Fruit fly (Drosophila melanogaster) whole organism, embryonic: Measurements from ENCODE around the gene SkpC.
A peak's percentile ranks its signal among the peaks of the same experiment; 100 is the strongest.

Experiments used
- Asciz ChIP-seq: fragments of 200-800 bp; sonication (Bioruptor generic); optimal IDR thresholded peaks from 2 replicates; lab custom pipeline; 2017; ENCODE audit warnings: missing biosample characterization, mild to moderate bottlenecking, missing genetic modification characterization, missing genetic modification reagents
- CG10321 ChIP-seq: fragments of 200-800 bp; sonication (Bioruptor generic); IDR thresholded peaks from 2 replicates; pipeline ENCODE4 v1.3.6; 2022; ENCODE audit warnings: missing biosample characterization, missing genetic modification characterization
- CG10366 ChIP-seq: fragments of 200-800 bp; sonication (Bioruptor generic); IDR thresholded peaks from 2 replicates; pipeline ENCODE4 v1.3.6; 2022; ENCODE audit warnings: missing biosample characterization, missing genetic modification characterization
- CG10979 ChIP-seq: fragments of 200-800 bp; sonication (Bioruptor generic); optimal IDR thresholded peaks from 2 replicates; lab custom pipeline; 2018; ENCODE audit warnings: missing biosample characterization, mild to moderate bottlenecking, missing genetic modification characterization, moderate library complexity
- CG12219 ChIP-seq: fragments of 200-800 bp; sonication (Bioruptor generic); optimal IDR thresholded peaks from 3 replicates; lab custom pipeline; 2018; ENCODE audit warnings: missing biosample characterization, mild to moderate bottlenecking, missing genetic modification characterization
- CG1603 ChIP-seq: fragments of 200-800 bp; sonication (Bioruptor generic); optimal IDR thresholded peaks from 2 replicates; lab custom pipeline; 2019; ENCODE audit warnings: missing biosample characterization, mild to moderate bottlenecking, missing genetic modification characterization, moderate library complexity
- CG17328 ChIP-seq: fragments of 200-800 bp; sonication (Bioruptor generic); IDR thresholded peaks from 2 replicates; pipeline ENCODE4 v1.3.6; 2022; ENCODE audit warnings: missing biosample characterization, missing genetic modification characterization
- CG17568 ChIP-seq: fragments of 200-800 bp; sonication (Bioruptor generic); optimal IDR thresholded peaks from 2 replicates; lab custom pipeline; 2018; ENCODE audit warnings: missing biosample characterization, mild to moderate bottlenecking, missing genetic modification characterization, moderate library complexity
- CG2678 ChIP-seq: fragments of 200-800 bp; sonication (Bioruptor generic); optimal IDR thresholded peaks from 3 replicates; lab custom pipeline; 2019; ENCODE audit warnings: missing biosample characterization, mild to moderate bottlenecking, missing genetic modification characterization, moderate library complexity
- CG30403 ChIP-seq: fragments of 200-800 bp; sonication (Bioruptor generic); optimal IDR thresholded peaks from 3 replicates; lab custom pipeline; 2016; ENCODE audit warnings: missing biosample characterization, missing genetic modification characterization
- CG32532 ChIP-seq: fragments of 200-800 bp; sonication (Bioruptor generic); IDR thresholded peaks from 2 replicates; pipeline ENCODE4 v1.3.6; 2022; ENCODE audit warnings: missing biosample characterization, missing genetic modification characterization
- CG3281 ChIP-seq: fragments of 200-800 bp; sonication (Bioruptor generic); optimal IDR thresholded peaks from 3 replicates; lab custom pipeline; 2017; ENCODE audit warnings: missing biosample characterization, mild to moderate bottlenecking, missing genetic modification characterization
- CG4282 ChIP-seq: fragments of 200-800 bp; sonication (Bioruptor generic); optimal IDR thresholded peaks from 2 replicates; lab custom pipeline; 2016; ENCODE audit warnings: missing biosample characterization, missing genetic modification characterization
- CG4328 ChIP-seq: fragments of 200-800 bp; sonication (Bioruptor generic); optimal IDR thresholded peaks from 3 replicates; lab custom pipeline; 2017; ENCODE audit warnings: missing biosample characterization, missing genetic modification reagents, missing genetic modification characterization
- CG6791 ChIP-seq: fragments of 200-800 bp; sonication (Bioruptor generic); IDR thresholded peaks from 3 replicates; pipeline ENCODE4 v1.3.6; 2022; ENCODE audit warnings: missing biosample characterization, missing genetic modification characterization; ENCODE audit not compliant: partially characterized antibody
- CG8089 ChIP-seq: fragments of 200-800 bp; sonication (Bioruptor generic); optimal IDR thresholded peaks from 3 replicates; lab custom pipeline; 2016; ENCODE audit warnings: missing biosample characterization, missing genetic modification characterization
- CTCF ChIP-seq: fragments of 200-800 bp; sonication (Bioruptor generic); optimal IDR thresholded peaks from 2 replicates; lab custom pipeline; 2017; ENCODE audit warnings: missing biosample characterization, mild to moderate bottlenecking, missing genetic modification characterization, moderate library complexity
- CrebB ChIP-seq: fragments of 200-800 bp; sonication (Bioruptor generic); optimal IDR thresholded peaks from 3 replicates; lab custom pipeline; 2018; ENCODE audit warnings: missing biosample characterization, mild to moderate bottlenecking, missing genetic modification characterization
- D19B ChIP-seq: fragments of 200-800 bp; sonication (Bioruptor generic); optimal IDR thresholded peaks from 2 replicates; lab custom pipeline; 2017; ENCODE audit warnings: missing biosample characterization, mild to moderate bottlenecking, missing genetic modification characterization
- Drgx ChIP-seq: fragments of 200-800 bp; sonication (Bioruptor generic); IDR thresholded peaks from 2 replicates; pipeline ENCODE4 v1.3.6; 2022; ENCODE audit warnings: missing biosample characterization, missing genetic modification characterization
- Fer2 ChIP-seq: fragments of 200-800 bp; sonication (Bioruptor generic); optimal IDR thresholded peaks from 2 replicates; lab custom pipeline; 2018; ENCODE audit warnings: missing biosample characterization, mild to moderate bottlenecking, missing genetic modification characterization, moderate library complexity
- GATAe ChIP-seq: fragments of 200-800 bp; sonication (Bioruptor generic); conservative IDR thresholded peaks from 2 replicates; pipeline ENCODE4 v1.3.6; 2022; ENCODE audit warnings: missing biosample characterization, missing genetic modification characterization
- H15 ChIP-seq: fragments of 200-800 bp; sonication (Bioruptor generic); IDR thresholded peaks from 3 replicates; pipeline ENCODE4 v1.3.6; 2022; ENCODE audit warnings: missing biosample characterization, missing genetic modification characterization
- Hand ChIP-seq: fragments of 200-800 bp; sonication (Bioruptor generic); optimal IDR thresholded peaks from 2 replicates; lab custom pipeline; 2017; ENCODE audit warnings: mild to moderate bottlenecking, missing biosample characterization, missing genetic modification reagents, missing genetic modification characterization
- Hey ChIP-seq: fragments of 200-800 bp; sonication (Bioruptor generic); optimal IDR thresholded peaks from 3 replicates; lab custom pipeline; 2018; ENCODE audit warnings: missing biosample characterization, mild to moderate bottlenecking, missing genetic modification characterization
- Hmr ChIP-seq: fragments of 200-800 bp; sonication (Bioruptor generic); optimal IDR thresholded peaks from 3 replicates; lab custom pipeline; 2017; ENCODE audit warnings: mild to moderate bottlenecking, missing biosample characterization, missing genetic modification reagents, missing genetic modification characterization
- Hr78 ChIP-seq, 2 experiments: fragments of 200-800 bp in 1 of 2; fragments of >200 bp in 1 of 2; sonication (Bioruptor generic) in 1 of 2; optimal IDR thresholded peaks; 2 replicates each; lab custom pipeline; 2017 to 2019; ENCODE audit warnings: missing biosample characterization in 2 of 2, missing genetic modification characterization in 2 of 2, mild to moderate bottlenecking in 1 of 2, moderate library complexity in 1 of 2
- Kr ChIP-seq: fragments of 200-800 bp; sonication (Bioruptor generic); optimal IDR thresholded peaks from 2 replicates; lab custom pipeline; 2017; ENCODE audit warnings: missing biosample characterization, mild to moderate bottlenecking, missing genetic modification characterization
- MESR4 ChIP-seq: fragments of 200-800 bp; sonication (Bioruptor generic); optimal IDR thresholded peaks from 2 replicates; lab custom pipeline; 2018; ENCODE audit warnings: missing biosample characterization, mild to moderate bottlenecking, missing genetic modification characterization, moderate library complexity
- MTF-1 ChIP-seq: fragments of 200-800 bp; sonication (Bioruptor generic); optimal IDR thresholded peaks from 2 replicates; lab custom pipeline; 2018; ENCODE audit warnings: missing biosample characterization, mild to moderate bottlenecking, missing genetic modification characterization, borderline replicate concordance
- NFAT ChIP-seq: fragments of 200-800 bp; sonication (Bioruptor generic); IDR thresholded peaks from 2 replicates; pipeline ENCODE4 v1.3.6; 2022; ENCODE audit warnings: missing biosample characterization, missing genetic modification characterization
- Neu2 ChIP-seq: fragments of 200-800 bp; sonication (Bioruptor generic); optimal IDR thresholded peaks from 3 replicates; lab custom pipeline; 2016; ENCODE audit warnings: missing biosample characterization, missing genetic modification characterization, borderline replicate concordance
- Opbp ChIP-seq: fragments of 200-800 bp; sonication (Bioruptor generic); IDR thresholded peaks from 3 replicates; pipeline ENCODE4 v1.3.6; 2022; ENCODE audit warnings: missing biosample characterization, missing genetic modification characterization; ENCODE audit not compliant: partially characterized antibody
- Side ChIP-seq: fragments of 200-800 bp; sonication (Bioruptor generic); optimal IDR thresholded peaks from 2 replicates; lab custom pipeline; 2016; ENCODE audit warnings: missing biosample characterization, missing genetic modification characterization
- crc ChIP-seq: fragments of 200-800 bp; sonication (Bioruptor generic); optimal IDR thresholded peaks from 2 replicates; lab custom pipeline; 2016; ENCODE audit warnings: missing biosample characterization, missing genetic modification characterization
- dmrt11E ChIP-seq: fragments of 200-800 bp; sonication (Bioruptor generic); optimal IDR thresholded peaks from 3 replicates; lab custom pipeline; 2018; ENCODE audit warnings: missing biosample characterization, mild to moderate bottlenecking, missing genetic modification characterization, moderate library complexity
- esg ChIP-seq: fragments of 200-800 bp; sonication (Bioruptor generic); conservative IDR thresholded peaks from 2 replicates; pipeline ENCODE4 v1.3.6; 2022; ENCODE audit warnings: missing biosample characterization, missing genetic modification characterization
- gce ChIP-seq: fragments of 200-800 bp; sonication (Bioruptor generic); IDR thresholded peaks from 3 replicates; pipeline ENCODE4 v1.3.6; 2022; ENCODE audit warnings: missing biosample characterization, missing genetic modification characterization
- grn ChIP-seq: fragments of 200-800 bp; sonication (Bioruptor generic); optimal IDR thresholded peaks from 3 replicates; lab custom pipeline; 2017; ENCODE audit warnings: missing biosample characterization, missing genetic modification characterization
- gt ChIP-seq: fragments of 200-800 bp; sonication (Bioruptor generic); IDR thresholded peaks from 2 replicates; pipeline ENCODE4 v1.3.6; 2022; ENCODE audit warnings: missing biosample characterization, missing genetic modification characterization
- kah ChIP-seq: fragments of 200-800 bp; sonication (Bioruptor generic); optimal IDR thresholded peaks from 2 replicates; lab custom pipeline; 2018; ENCODE audit warnings: missing biosample characterization, mild to moderate bottlenecking, missing genetic modification characterization
- ken ChIP-seq: fragments of 200-800 bp; sonication (Bioruptor generic); IDR thresholded peaks from 3 replicates; pipeline ENCODE4 v1.3.6; 2022; ENCODE audit warnings: missing biosample characterization, missing genetic modification characterization
- pnt ChIP-seq: fragments of 200-800 bp; sonication (Bioruptor generic); optimal IDR thresholded peaks from 3 replicates; lab custom pipeline; 2016; ENCODE audit warnings: missing biosample characterization, missing genetic modification characterization
- pzg ChIP-seq: fragments of 200-800 bp; sonication (Bioruptor generic); optimal IDR thresholded peaks from 3 replicates; lab custom pipeline; 2018; ENCODE audit warnings: missing biosample characterization, mild to moderate bottlenecking, missing genetic modification characterization, moderate library complexity
- repo ChIP-seq: fragments of 200-800 bp; sonication (Bioruptor generic); optimal IDR thresholded peaks from 2 replicates; lab custom pipeline; 2016; ENCODE audit warnings: missing biosample characterization, missing genetic modification characterization
- slbo ChIP-seq: fragments of 200-800 bp; sonication (Bioruptor generic); IDR thresholded peaks from 2 replicates; pipeline ENCODE4 v1.3.6; 2022; ENCODE audit warnings: missing biosample characterization, missing genetic modification characterization
- slou ChIP-seq: fragments of 200-800 bp; sonication (Bioruptor generic); optimal IDR thresholded peaks from 3 replicates; lab custom pipeline; 2016; ENCODE audit warnings: missing biosample characterization, missing genetic modification characterization
- sqz ChIP-seq: fragments of 200-800 bp; sonication (Bioruptor generic); optimal IDR thresholded peaks from 3 replicates; lab custom pipeline; 2018; ENCODE audit warnings: missing biosample characterization, mild to moderate bottlenecking, missing genetic modification characterization
- wdn ChIP-seq: fragments of 200-800 bp; sonication (Bioruptor generic); IDR thresholded peaks from 2 replicates; pipeline ENCODE4 v1.3.6; 2022; ENCODE audit warnings: missing biosample characterization, missing genetic modification characterization
- z ChIP-seq: fragments of 200-800 bp; sonication (Bioruptor generic); IDR thresholded peaks from 3 replicates; pipeline ENCODE4 v1.3.6; 2022; ENCODE audit warnings: missing biosample characterization, missing genetic modification characterization

Gene SkpC

DNA sequence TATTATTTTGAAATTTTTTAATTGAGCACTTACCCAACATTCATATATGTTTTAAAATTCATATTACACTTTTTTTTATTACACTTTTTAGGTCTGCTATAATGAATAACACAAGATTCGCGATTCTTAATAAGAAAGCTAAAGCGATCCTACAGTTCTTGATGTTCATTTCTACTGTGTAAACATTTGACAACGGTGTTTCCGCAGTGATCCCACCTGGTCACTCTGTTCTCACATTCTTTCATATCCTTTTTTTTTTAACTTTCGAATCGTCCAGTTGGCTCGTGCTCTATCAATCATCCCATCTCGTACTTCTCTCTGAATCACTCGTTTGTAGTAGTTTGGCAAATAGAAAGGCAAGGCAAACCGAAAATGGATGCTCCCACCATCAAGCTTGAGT lies 3.4 kb upstream of the SkpC start, which contains the start of gene SkpD:
SkpD (plus strand) TSS at position 301 of the 400 bp plus-strand sequence.
- TF ChIP-seq GATAe (no peak), Neu2 (GFP tag; lab: Kevin White, UChicago) (no peak), MTF-1 (no peak), crc (GFP tag; lab: Kevin White, UChicago) (no peak)
- TF ChIP-seq, all 482 proteins: peak for 0

DNA sequence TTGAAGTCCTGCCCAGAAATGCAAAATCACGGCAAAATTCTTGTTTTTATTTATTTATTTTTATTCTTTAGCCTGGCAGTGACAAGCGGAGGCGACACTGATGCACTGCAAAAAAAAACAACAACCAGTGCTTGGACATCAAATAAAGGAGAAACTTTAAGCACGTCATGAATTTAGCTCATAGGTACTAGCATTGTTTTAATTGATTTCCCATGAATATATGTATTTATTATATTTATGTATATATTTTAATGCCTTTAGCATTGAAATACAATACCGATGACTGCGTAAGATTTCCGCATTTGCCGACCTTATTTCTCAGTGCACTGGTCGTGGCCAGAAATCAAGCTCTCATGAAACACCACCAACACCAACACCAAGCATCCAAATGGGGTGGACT lies 2.7 kb downstream of the SkpC start:
- TF ChIP-seq esg = no peak
- no peak for TF ChIP-seq slou (GFP tag; lab: Kevin White, UChicago)
- no peak for TF ChIP-seq D19B (GFP tag; lab: Kevin White, UChicago)
- TF ChIP-seq CG4328 (GFP tag; lab: Kevin White, UChicago) = no peak
- no peak for TF ChIP-seq H15 (GFP tag; lab: Robert Waterston, UW)
- peak; percentile 47 for TF ChIP-seq Hmr (GFP tag; lab: Kevin White, UChicago)
- no peak for TF ChIP-seq CG4282
- no peak for TF ChIP-seq pzg (GFP tag; lab: Kevin White, UChicago)
- TF ChIP-seq Drgx (GFP tag; lab: Robert Waterston, UW) = no peak
- no peak for TF ChIP-seq CG12219 (GFP tag; lab: Kevin White, UChicago)
- no peak for TF ChIP-seq CG17328 (GFP tag; lab: Robert Waterston, UW)
- TF ChIP-seq CG6791 (GFP tag; lab: Robert Waterston, UW) = no peak
- no peak for TF ChIP-seq Opbp (GFP tag; lab: Robert Waterston, UW)
- no peak for TF ChIP-seq z (GFP tag; lab: Robert Waterston, UW)
- no peak for TF ChIP-seq CG10321 (GFP tag; lab: Robert Waterston, UW)
- TF ChIP-seq CG17568 (GFP tag; lab: Kevin White, UChicago) = no peak
- TF ChIP-seq CG8089 (GFP tag; lab: Kevin White, UChicago) = no peak
- no peak for TF ChIP-seq Hey
- peak; percentile 56 for TF ChIP-seq CG2678
- TF ChIP-seq repo (GFP tag; lab: Kevin White, UChicago) = no peak
- TF ChIP-seq CG3281 (GFP tag; lab: Kevin White, UChicago) = peak; percentile 15
- TF ChIP-seq NFAT (GFP tag; lab: Robert Waterston, UW) = no peak
- TF ChIP-seq Fer2 (tag; lab: Kevin White, UChicago) = no peak
- peak; percentile 9 for TF ChIP-seq CG30403 (GFP tag; lab: Kevin White, UChicago)
- no peak for TF ChIP-seq Asciz
- no peak for TF ChIP-seq CG32532 (GFP tag; lab: Robert Waterston, UW)
- no peak for TF ChIP-seq gce (GFP tag; lab: Robert Waterston, UW)
- TF ChIP-seq slbo (GFP tag; lab: Robert Waterston, UW) = 0 out of 2 replicates have a peak, but pooled peaks have one; percentile 18
- TF ChIP-seq Kr = no peak
- no peak for TF ChIP-seq Hr78 (GFP tag; optimal IDR thresholded peaks at IDR 0.05; lab: Kevin White, UChicago)
- TF ChIP-seq gt (GFP tag; lab: Robert Waterston, UW) = no peak
- TF ChIP-seq grn = no peak
- TF ChIP-seq MESR4 (GFP tag; lab: Kevin White, UChicago) = no peak
- TF ChIP-seq pnt (GFP tag; lab: Kevin White, UChicago) = no peak
- TF ChIP-seq dmrt11E (tag; lab: Kevin White, UChicago) = no peak
- TF ChIP-seq Side = no peak
- TF ChIP-seq ken (GFP tag; lab: Robert Waterston, UW) = peak; percentile 43; the same call in 1 of the 3 replicates
- TF ChIP-seq CrebB = no peak
- TF ChIP-seq Hand = peak; percentile 29
- no peak for TF ChIP-seq kah (GFP tag; lab: Kevin White, UChicago)
- TF ChIP-seq CG10366 (GFP tag; lab: Robert Waterston, UW) = no peak
- no peak for TF ChIP-seq sqz (GFP tag; lab: Kevin White, UChicago)
- TF ChIP-seq CG10979 (tag; lab: Kevin White, UChicago) = no peak
- no peak for TF ChIP-seq wdn
- no peak for TF ChIP-seq CG1603 (tag; lab: Kevin White, UChicago)
- no peak for TF ChIP-seq CTCF (GFP tag; lab: Kevin White, UChicago)
